Fruit fly (Drosophila melanogaster) whole organism, wandering third instar larva: ENCODE results near the gene Sec63.

Experiments
- Abd-B ChIP-seq: fragments of >200 bp; optimal IDR thresholded peaks from 2 replicates; lab custom pipeline; 2017; ENCODE audit warnings: missing biosample characterization, missing genetic modification characterization
- CG32264 ChIP-seq: fragments of 200-800 bp; sonication (Bioruptor generic); optimal IDR thresholded peaks from 2 replicates; lab custom pipeline; 2016; ENCODE audit warnings: missing biosample characterization, missing genetic modification characterization
- CG9705 ChIP-seq: fragments of 200-800 bp; sonication (Bioruptor generic); optimal IDR thresholded peaks from 2 replicates; lab custom pipeline; 2018; ENCODE audit warnings: missing biosample characterization, mild to moderate bottlenecking, missing genetic modification characterization
- CrebA ChIP-seq: fragments of 200-800 bp; sonication (Bioruptor generic); optimal IDR thresholded peaks from 2 replicates; lab custom pipeline; 2016; ENCODE audit warnings: missing biosample characterization, mild to moderate bottlenecking, missing genetic modification characterization, borderline replicate concordance
- Dfd ChIP-seq: fragments of >200 bp; optimal IDR thresholded peaks from 2 replicates; lab custom pipeline; 2017; ENCODE audit warnings: missing biosample characterization, missing genetic modification characterization
- Dif ChIP-seq: fragments of 200-275, 200-300 bp; sonication (Bioruptor generic); optimal IDR thresholded peaks from 2 replicates; lab custom pipeline; 2018; ENCODE audit warnings: missing biosample characterization, missing genetic modification characterization; ENCODE audit not compliant: partially characterized antibody
- GATAd ChIP-seq: sonication (Bioruptor generic); optimal IDR thresholded peaks from 2 replicates; lab custom pipeline; 2016; ENCODE audit warnings: missing biosample characterization, missing genetic modification characterization
- HLH106 ChIP-seq: fragments of 200-800 bp; optimal IDR thresholded peaks from 3 replicates; lab custom pipeline; 2019; ENCODE audit warnings: missing biosample characterization, mild to moderate bottlenecking, missing genetic modification characterization, moderate library complexity
- Hnf4 ChIP-seq: fragments of 200-800 bp; sonication (Bioruptor generic); optimal IDR thresholded peaks from 2 replicates; lab custom pipeline; 2016; ENCODE audit warnings: missing biosample characterization, mild to moderate bottlenecking, missing genetic modification characterization
- Hr78 ChIP-seq: fragments of >200 bp; optimal IDR thresholded peaks from 2 replicates; lab custom pipeline; 2017; ENCODE audit warnings: missing biosample characterization, missing genetic modification characterization
- Hr83 ChIP-seq: fragments of 200-300 bp; sonication (Bioruptor generic); optimal IDR thresholded peaks from 2 replicates; lab custom pipeline; 2016; ENCODE audit warnings: missing biosample characterization, mild to moderate bottlenecking, missing genetic modification characterization, moderate library complexity; ENCODE audit not compliant: poor library complexity, severe bottlenecking
- Jra ChIP-seq: sonication (Bioruptor generic); optimal IDR thresholded peaks from 2 replicates; lab custom pipeline; 2016; ENCODE audit warnings: missing biosample characterization, missing genetic modification characterization
- Mio ChIP-seq: sonication (Bioruptor generic); optimal IDR thresholded peaks from 2 replicates; lab custom pipeline; 2016; ENCODE audit warnings: missing biosample characterization, missing genetic modification characterization
- Myc ChIP-seq: fragments of >200 bp; optimal IDR thresholded peaks from 2 replicates; lab custom pipeline; 2017
- N ChIP-seq: fragments of >200 bp; optimal IDR thresholded peaks from 2 replicates; lab custom pipeline; 2018; ENCODE audit warnings: missing biosample characterization, missing external identifiers, missing genetic modification characterization
- OdsH ChIP-seq: fragments of 200-800 bp; sonication (Bioruptor generic); optimal IDR thresholded peaks from 2 replicates; lab custom pipeline; 2016; ENCODE audit warnings: missing biosample characterization, mild to moderate bottlenecking, missing genetic modification characterization
- Rel ChIP-seq, 2 experiments: fragments of 200-800 bp; sonication (Bioruptor generic) in 1 of 2; optimal IDR thresholded peaks; 2 replicates in 1 of 2; 3 replicates in 1 of 2; lab custom pipeline; 2016 to 2019; ENCODE audit warnings: mild to moderate bottlenecking in 2 of 2, missing biosample characterization in 2 of 2, missing genetic modification characterization in 2 of 2, moderate library complexity in 1 of 2
- Sp1 ChIP-seq: fragments of 200-800 bp; sonication (Bioruptor generic); optimal IDR thresholded peaks from 3 replicates; lab custom pipeline; 2019; ENCODE audit warnings: missing biosample characterization, mild to moderate bottlenecking, missing genetic modification characterization, moderate library complexity
- Vsx2 ChIP-seq: fragments of 200-300, 225-300 bp; sonication (Bioruptor generic); optimal IDR thresholded peaks from 2 replicates; lab custom pipeline; 2018; ENCODE audit warnings: missing biosample characterization, missing genetic modification characterization; ENCODE audit not compliant: partially characterized antibody
- br ChIP-seq: fragments of 200-800 bp; sonication (Bioruptor generic); optimal IDR thresholded peaks from 2 replicates; lab custom pipeline; 2016; ENCODE audit warnings: missing biosample characterization, missing genetic modification characterization
- brk ChIP-seq: fragments of 200-800 bp; sonication (Bioruptor generic); optimal IDR thresholded peaks from 2 replicates; lab custom pipeline; 2016; ENCODE audit warnings: missing biosample characterization, mild to moderate bottlenecking, missing genetic modification characterization
- dl ChIP-seq, 2 experiments: fragments of 175-275, 200-275 bp in 1 of 2; fragments of 200-275 bp in 1 of 2; sonication (Bioruptor generic); optimal IDR thresholded peaks; lab custom pipeline; 2018; ENCODE audit warnings: mild to moderate bottlenecking in 2 of 2, missing biosample characterization in 2 of 2, missing genetic modification characterization in 2 of 2, moderate library complexity in 2 of 2; ENCODE audit not compliant: partially characterized antibody in 2 of 2, insufficient read depth in 1 of 2
- dmrt93B ChIP-seq: fragments of 200-800 bp; sonication (Bioruptor generic); optimal IDR thresholded peaks from 2 replicates; lab custom pipeline; 2018; ENCODE audit warnings: missing biosample characterization, mild to moderate bottlenecking, missing genetic modification characterization
- dsf ChIP-seq: sonication (Bioruptor generic); optimal IDR thresholded peaks from 2 replicates; lab custom pipeline; 2016; ENCODE audit warnings: missing biosample characterization, missing genetic modification characterization, borderline replicate concordance
- ey ChIP-seq: fragments of 200-800 bp; sonication (Bioruptor generic); optimal IDR thresholded peaks from 2 replicates; lab custom pipeline; 2016; ENCODE audit warnings: missing biosample characterization, missing genetic modification characterization
- foxo ChIP-seq, 2 experiments: fragments of 200-800 bp; sonication (Bioruptor generic); optimal IDR thresholded peaks; 2 replicates in 1 of 2; 3 replicates in 1 of 2; lab custom pipeline; 2016 to 2017; ENCODE audit warnings: missing biosample characterization in 2 of 2, missing genetic modification characterization in 2 of 2
- fru ChIP-seq: fragments of 200-800 bp; sonication (Bioruptor generic); optimal IDR thresholded peaks from 3 replicates; lab custom pipeline; 2016; ENCODE audit warnings: missing biosample characterization, mild to moderate bottlenecking, missing genetic modification characterization
- h ChIP-seq: fragments of 200-800 bp; sonication (Bioruptor generic); optimal IDR thresholded peaks from 3 replicates; lab custom pipeline; 2016; ENCODE audit warnings: missing biosample characterization, mild to moderate bottlenecking, missing genetic modification characterization
- jim ChIP-seq: fragments of 175-275, 200-325 bp; sonication (Bioruptor generic); optimal IDR thresholded peaks from 2 replicates; lab custom pipeline; 2016; ENCODE audit warnings: missing biosample characterization, mild to moderate bottlenecking, missing genetic modification characterization
- lola ChIP-seq: fragments of >200 bp; optimal IDR thresholded peaks from 2 replicates; lab custom pipeline; 2017; ENCODE audit warnings: missing biosample characterization, missing genetic modification characterization
- pan ChIP-seq: fragments of >200 bp; optimal IDR thresholded peaks from 2 replicates; lab custom pipeline; 2017
- psq ChIP-seq: fragments of 200-800 bp; sonication (Bioruptor generic); optimal IDR thresholded peaks from 3 replicates; lab custom pipeline; 2017; ENCODE audit warnings: missing biosample characterization, mild to moderate bottlenecking, missing genetic modification characterization, moderate library complexity
- rgr ChIP-seq: fragments of 200-800 bp; sonication (Bioruptor generic); optimal IDR thresholded peaks from 3 replicates; lab custom pipeline; 2016; ENCODE audit warnings: missing biosample characterization, mild to moderate bottlenecking, missing genetic modification characterization
- sage ChIP-seq: fragments of 200-800 bp; sonication (Bioruptor generic); optimal IDR thresholded peaks from 2 replicates; lab custom pipeline; 2016; ENCODE audit warnings: missing biosample characterization, mild to moderate bottlenecking, missing genetic modification characterization
- sv ChIP-seq: fragments of 200-800 bp; sonication (Bioruptor generic); optimal IDR thresholded peaks from 3 replicates; lab custom pipeline; 2016; ENCODE audit warnings: missing biosample characterization, missing genetic modification characterization
- tai ChIP-seq: sonication (Bioruptor generic); optimal IDR thresholded peaks from 2 replicates; lab custom pipeline; 2016; ENCODE audit warnings: missing biosample characterization, missing genetic modification characterization
- usp ChIP-seq: fragments of >200 bp; optimal IDR thresholded peaks from 2 replicates; lab custom pipeline; 2017; ENCODE audit warnings: missing biosample characterization, missing genetic modification characterization
- woc ChIP-seq: sonication (Bioruptor generic); optimal IDR thresholded peaks from 2 replicates; lab custom pipeline; 2016; ENCODE audit warnings: missing biosample characterization, mild to moderate bottlenecking, missing genetic modification characterization

Sec63 gene

DNA sequence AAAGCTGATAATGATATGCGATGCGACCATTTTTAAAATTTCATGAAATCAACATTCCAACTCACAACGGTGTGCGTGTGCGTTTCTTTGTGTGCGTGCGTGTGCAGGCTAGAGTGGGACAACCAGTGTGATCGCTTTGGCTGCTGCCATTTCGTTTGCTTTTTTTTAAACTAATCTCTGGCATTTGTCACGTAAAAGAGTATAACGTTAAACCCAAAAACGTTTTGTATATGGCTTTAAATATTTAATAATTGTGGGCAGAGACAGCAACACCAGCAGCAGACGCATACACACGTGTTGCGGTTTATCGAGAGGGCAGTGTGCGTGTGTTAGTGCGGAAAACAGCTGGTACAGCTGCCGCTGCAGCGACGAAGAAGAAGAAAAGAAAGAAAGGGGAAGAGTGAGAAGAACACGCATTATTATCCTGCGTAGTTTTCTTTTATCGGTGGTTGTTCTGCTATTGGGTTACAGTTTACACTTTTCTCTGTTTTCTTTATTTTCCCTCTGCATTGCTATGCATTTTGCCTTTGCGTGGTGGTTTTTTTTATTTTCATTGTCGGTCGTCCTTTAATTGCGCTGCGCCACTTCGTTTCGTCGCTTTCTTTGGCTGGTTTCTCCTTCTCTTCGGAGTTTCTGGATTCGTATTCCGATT lies 10.0 kb downstream of the Sec63 start:
- TF ChIP-seq ey (GFP tag; lab: Kevin White, UChicago) (no peak), fru (GFP tag; lab: Kevin White, UChicago) (no peak), jim (GFP tag; lab: Kevin White, UChicago) (no peak), usp (no peak), sage (GFP tag; lab: Kevin White, UChicago) (no peak), N (GFP tag; lab: Kevin White, UChicago) (peak; percentile 79), CG9705 (GFP tag; lab: Kevin White, UChicago) (no peak), h (GFP tag; lab: Kevin White, UChicago) (peak; percentile 41), Jra (GFP tag; lab: Kevin White, UChicago) (no peak), tai (GFP tag; lab: Kevin White, UChicago) (no peak), dmrt93B (GFP tag; lab: Kevin White, UChicago) (no peak), Dif (GFP tag; lab: Kevin White, UChicago) (no peak), Rel (GFP tag; optimal IDR thresholded peaks at IDR 0.05; lab: Kevin White, UChicago) (no peak), Rel (tag; optimal IDR thresholded peaks at IDR 0.05; lab: Kevin White, UChicago) (peak; percentile 39), psq (GFP tag; lab: Kevin White, UChicago) (peak; percentile 81), Vsx2 (no peak), Myc (lab: Kevin White, UChicago) (no peak), Sp1 (GFP tag; lab: Kevin White, UChicago) (no peak), foxo (GFP tag; optimal IDR thresholded peaks at IDR 0.05; lab: Kevin White, UChicago) (no peak), dl (GFP tag; optimal IDR thresholded peaks at IDR 0.05; lab: Kevin White, UChicago; ENCODE audit: insufficient read depth in 1 of 2, partially characterized antibody in 2 of 2) (no peak), Hr83 (peak; percentile 1), Hnf4 (GFP tag; lab: Kevin White, UChicago) (no peak), br (GFP tag; lab: Kevin White, UChicago) (no peak), rgr (no peak), GATAd (no peak), Abd-B (GFP tag; lab: Kevin White, UChicago) (no peak), CrebA (no peak), woc (GFP tag; lab: Kevin White, UChicago) (no peak), Hr78 (peak; percentile 7), Mio (GFP tag; lab: Kevin White, UChicago) (no peak), pan (no peak), HLH106 (tag; lab: Kevin White, UChicago) (no peak), lola (GFP tag; lab: Kevin White, UChicago) (no peak), sv (GFP tag; lab: Kevin White, UChicago) (no peak), CG32264 (no peak), brk (GFP tag; lab: Kevin White, UChicago) (no peak), OdsH (GFP tag; lab: Kevin White, UChicago) (no peak), dsf (GFP tag; lab: Kevin White, UChicago) (no peak), Dfd (no peak)

DNA sequence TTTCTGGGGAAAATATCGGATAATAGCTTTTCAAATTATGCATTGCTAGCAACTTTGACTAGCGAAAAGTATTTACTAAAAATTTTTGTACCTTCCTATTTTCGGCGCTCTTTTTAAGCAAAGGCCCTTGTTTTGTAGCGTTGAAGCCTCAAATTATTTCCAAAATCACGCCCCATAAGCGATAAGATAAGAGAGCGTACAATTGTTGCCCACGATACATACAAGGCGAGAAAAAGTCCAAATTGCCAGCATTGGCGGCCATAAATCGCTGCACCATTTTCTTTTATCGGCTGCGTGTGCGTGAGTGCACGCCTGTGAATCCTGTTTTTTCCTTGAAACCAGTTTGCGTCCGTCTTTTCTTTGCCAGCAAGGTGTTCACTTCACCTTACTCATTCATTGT lies 10.9 kb downstream of the Sec63 start:
- TF ChIP-seq woc (GFP tag; lab: Kevin White, UChicago) = peak; percentile 49
- no peak for TF ChIP-seq Mio (GFP tag; lab: Kevin White, UChicago)
- peak; percentile 54 for TF ChIP-seq Myc (lab: Kevin White, UChicago)

DNA sequence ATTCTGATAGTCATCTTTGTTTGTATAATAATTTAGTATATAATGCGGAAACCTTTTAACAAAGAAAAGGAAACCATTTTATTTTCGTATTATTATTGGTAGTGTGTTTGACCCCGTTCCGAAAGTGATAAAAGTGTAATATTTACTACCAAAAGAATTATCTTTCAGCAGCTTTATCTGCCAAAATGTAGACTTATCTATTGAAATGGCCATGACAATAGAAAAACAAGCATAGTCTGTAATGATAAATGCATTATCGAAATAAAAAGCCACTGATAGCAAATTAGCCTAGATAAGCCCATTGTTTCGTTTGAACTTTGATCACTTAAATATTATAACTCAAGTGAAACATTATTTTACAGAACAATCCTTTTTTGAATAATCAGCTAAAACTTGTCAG lies 15.8 kb downstream of the Sec63 start:
- TF ChIP-seq usp (no peak), br (GFP tag; lab: Kevin White, UChicago) (peak; percentile 18), brk (GFP tag; lab: Kevin White, UChicago) (peak; percentile 21)
- TF ChIP-seq, all 38 proteins: peak for 2
